Worm (Caenorhabditis elegans): ENCODE data around the gene C50B6.9.

DNA sequence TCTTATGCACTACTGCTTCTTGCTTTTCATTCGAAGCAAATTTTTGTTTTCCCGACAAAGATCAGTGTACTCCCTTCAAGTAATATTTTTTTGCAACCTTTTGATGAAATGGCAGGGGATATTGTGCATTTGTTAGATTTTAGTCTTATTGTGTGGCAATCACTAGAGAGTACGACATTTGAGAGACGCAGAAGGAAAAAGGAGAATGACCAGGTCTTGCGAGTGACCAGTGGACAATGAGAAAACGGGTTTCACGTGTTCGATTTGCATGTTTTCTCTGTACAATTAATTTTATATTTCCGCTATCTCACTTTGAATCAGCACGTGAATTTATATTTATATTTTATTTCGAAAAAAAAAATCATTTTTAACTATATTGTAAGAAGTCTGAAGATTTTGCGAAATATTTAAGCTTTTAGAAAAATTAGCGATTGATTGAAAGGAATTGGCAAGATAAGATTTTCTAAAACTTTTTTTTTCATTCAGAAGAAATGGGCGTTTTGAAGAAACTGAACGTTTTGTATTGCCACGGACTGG is at the start of gene C50B6.9:
- TF ChIP-seq tab-1 (GFP tag; IDR thresholded peaks at IDR 0.05) (no peak), T22C8.4 (GFP tag; IDR thresholded peaks at IDR 0.05) (no peak), flt-1 (GFP tag; IDR thresholded peaks at IDR 0.05) (no peak), ztf-23 (GFP tag; IDR thresholded peaks at IDR 0.05) (no peak), med-1 (GFP tag; optimal IDR thresholded peaks at IDR 0.05; ENCODE audit: insufficient read depth) (no peak)

Measured in whole organism, midembryonic.